In genomic region chr2L:20917235-20918055, dm6 we compare ENCODE assay signal across 2 fruit fly cellular contexts.
A peak's percentile ranks its signal among the peaks of the same experiment; 100 is the strongest.
TF ChIP-seq lines count a peak whose summit lies in the region.

No protein-coding gene starts in this region.

TF ChIP-seq in whole organism, embryonic, 481 proteins besides CTCF, POLR2A, EP300 and RAD21 (continued from another document and continues in another):
- TF ChIP-seq dm (GFP tag; optimal IDR thresholded peaks at IDR 0.05; lab: Kevin White, UChicago) (no peak), CG2202 (tag; optimal IDR thresholded peaks at IDR 0.05; lab: Kevin White, UChicago) (peak; percentile 25), CG3281 (GFP tag; optimal IDR thresholded peaks at IDR 0.05; lab: Kevin White, UChicago) (peak; percentile 95), Elba2 (GFP tag; optimal IDR thresholded peaks at IDR 0.05; lab: Kevin White, UChicago) (no peak), GATAe (GFP tag; conservative IDR thresholded peaks at IDR 0.05; lab: Robert Waterston, UW) (peak; percentile 41; the same call in 1 of the 2 replicates), zfh2 (GFP tag; optimal IDR thresholded peaks at IDR 0.05; lab: Kevin White, UChicago) (no peak), CG18619 (GFP tag; optimal IDR thresholded peaks at IDR 0.05; lab: Kevin White, UChicago) (peak; percentile 67), Sry-β (GFP tag; optimal IDR thresholded peaks at IDR 0.05; lab: Kevin White, UChicago) (peak; percentile 51), HmgD (GFP tag; optimal IDR thresholded peaks at IDR 0.05; lab: Kevin White, UChicago) (no peak), Mad (GFP tag; optimal IDR thresholded peaks at IDR 0.05; lab: Kevin White, UChicago) (no peak), CG15073 (GFP tag; optimal IDR thresholded peaks at IDR 0.05; lab: Kevin White, UChicago) (peak; percentile 7), CG3995 (GFP tag; optimal IDR thresholded peaks at IDR 0.05; lab: Kevin White, UChicago) (peak; percentile 58), pum (GFP tag; optimal IDR thresholded peaks at IDR 0.05; lab: Kevin White, UChicago) (peak; percentile 67), Atf6 (GFP tag; IDR thresholded peaks at IDR 0.05; lab: Robert Waterston, UW) (peak; percentile 64), CG13424 (tag; optimal IDR thresholded peaks at IDR 0.05; lab: Kevin White, UChicago) (peak; percentile 81), E2f1 (GFP tag; IDR thresholded peaks at IDR 0.05; lab: Robert Waterston, UW) (peak; percentile 87), CG8944 (GFP tag; optimal IDR thresholded peaks at IDR 0.05; lab: Kevin White, UChicago) (no peak), corto (GFP tag; optimal IDR thresholded peaks at IDR 0.05; lab: Kevin White, UChicago) (peak; percentile 35), CG6272 (GFP tag; IDR thresholded peaks at IDR 0.05; lab: Robert Waterston, UW) (peak; percentile 81), CG31365 (tag; optimal IDR thresholded peaks at IDR 0.05; lab: Kevin White, UChicago) (peak; percentile 38), CG14441 (GFP tag; IDR thresholded peaks at IDR 0.05; lab: Robert Waterston, UW) (peak; percentile 89), hbn (GFP tag; IDR thresholded peaks at IDR 0.05; lab: Robert Waterston, UW; ENCODE audit: partially characterized antibody) (no peak), lola (GFP tag; optimal IDR thresholded peaks at IDR 0.05; lab: Kevin White, UChicago) (peak in 1 of 3 experiments; percentile 85), C15 (GFP tag; IDR thresholded peaks at IDR 0.05; lab: Robert Waterston, UW) (peak; percentile 64; the same call in 1 of the 3 replicates), Optix (GFP tag; IDR thresholded peaks at IDR 0.05; lab: Robert Waterston, UW) (0 out of 3 replicates have a peak, but pooled peaks have one; percentile 16), CG2116 (GFP tag; optimal IDR thresholded peaks at IDR 0.05; lab: Kevin White, UChicago) (no peak), vnd (GFP tag; IDR thresholded peaks at IDR 0.05; lab: Robert Waterston, UW; ENCODE audit: partially characterized antibody) (no peak), CG5953 (GFP tag; IDR thresholded peaks at IDR 0.05; lab: Robert Waterston, UW) (no peak), fd3F (GFP tag; optimal IDR thresholded peaks at IDR 0.05; lab: Kevin White, UChicago) (peak; percentile 56), CG33557 (GFP tag; optimal IDR thresholded peaks at IDR 0.05; lab: Kevin White, UChicago) (peak; percentile 71), CG9437 (GFP tag; optimal IDR thresholded peaks at IDR 0.05; lab: Kevin White, UChicago) (peak; percentile 85), CG14667 (GFP tag; IDR thresholded peaks at IDR 0.05; lab: Robert Waterston, UW) (peak; percentile 76; the same call in 1 of the 2 replicates), danr (GFP tag; IDR thresholded peaks at IDR 0.05; lab: Robert Waterston, UW) (peak; percentile 76), otp (GFP tag; IDR thresholded peaks at IDR 0.05; lab: Robert Waterston, UW) (no peak), CG7963 (GFP tag; IDR thresholded peaks at IDR 0.05; lab: Robert Waterston, UW; ENCODE audit: partially characterized antibody) (no peak), CG10209 (GFP tag; optimal IDR thresholded peaks at IDR 0.05; lab: Kevin White, UChicago) (peak; percentile 65), eyg (GFP tag; optimal IDR thresholded peaks at IDR 0.05; lab: Kevin White, UChicago) (no peak), Dp (GFP tag; optimal IDR thresholded peaks at IDR 0.05; lab: Kevin White, UChicago) (no peak), CG6854 (GFP tag; optimal IDR thresholded peaks at IDR 0.05; lab: Kevin White, UChicago) (peak; percentile 81), peb (GFP tag; IDR thresholded peaks at IDR 0.05; lab: Robert Waterston, UW) (peak; percentile 57; the same call in 1 of the 2 replicates), chm (GFP tag; IDR thresholded peaks at IDR 0.05; lab: Robert Waterston, UW) (peak; percentile 55; the same call in 1 of the 2 replicates), CG3838 (GFP tag; optimal IDR thresholded peaks at IDR 0.05; lab: Kevin White, UChicago) (peak; percentile 12), Hand (GFP tag; optimal IDR thresholded peaks at IDR 0.05; lab: Kevin White, UChicago) (peak; percentile 15), Kr (GFP tag; optimal IDR thresholded peaks at IDR 0.05; lab: Kevin White, UChicago) (no peak), Fer3 (tag; optimal IDR thresholded peaks at IDR 0.05; lab: Kevin White, UChicago) (peak; percentile 96), CG11085 (GFP tag; IDR thresholded peaks at IDR 0.05; lab: Robert Waterston, UW) (peak; percentile 87), dimm (GFP tag; IDR thresholded peaks at IDR 0.05; lab: Robert Waterston, UW) (no peak), Poxn (GFP tag; IDR thresholded peaks at IDR 0.05; lab: Robert Waterston, UW) (no peak), CG1603 (tag; optimal IDR thresholded peaks at IDR 0.05; lab: Kevin White, UChicago) (no peak), crc (GFP tag; optimal IDR thresholded peaks at IDR 0.05; lab: Kevin White, UChicago) (no peak), Ravus (GFP tag; IDR thresholded peaks at IDR 0.05; lab: Robert Waterston, UW) (no peak), CG11560 (tag; IDR thresholded peaks at IDR 0.05; lab: Robert Waterston, UW) (no peak; the same call in 2 of the 3 replicates), CG34376 (GFP tag; optimal IDR thresholded peaks at IDR 0.05; lab: Kevin White, UChicago) (peak; percentile 75), CG17912 (GFP tag; optimal IDR thresholded peaks at IDR 0.05; lab: Kevin White, UChicago) (no peak), zen (tag; optimal IDR thresholded peaks at IDR 0.05; lab: Kevin White, UChicago) (peak; percentile 90), inv (GFP tag; IDR thresholded peaks at IDR 0.05; lab: Robert Waterston, UW; ENCODE audit: partially characterized antibody) (no peak), ac (GFP tag; optimal IDR thresholded peaks at IDR 0.05; lab: Kevin White, UChicago) (no peak), TFAM (GFP tag; optimal IDR thresholded peaks at IDR 0.05; lab: Kevin White, UChicago) (peak; percentile 71), Sin3A (optimal IDR thresholded peaks at IDR 0.05; lab: Kevin White, UChicago) (no peak), nmo (GFP tag; optimal IDR thresholded peaks at IDR 0.05; lab: Kevin White, UChicago) (peak; percentile 84), CG14710 (tag; optimal IDR thresholded peaks at IDR 0.05; lab: Kevin White, UChicago) (peak; percentile 94), CG2199 (GFP tag; IDR thresholded peaks at IDR 0.05; lab: Robert Waterston, UW) (no peak), Doc2 (GFP tag; IDR thresholded peaks at IDR 0.05; lab: Robert Waterston, UW) (peak; percentile 66), CG11398 (GFP tag; optimal IDR thresholded peaks at IDR 0.05; lab: Kevin White, UChicago) (peak; percentile 30), Side (GFP tag; optimal IDR thresholded peaks at IDR 0.05; lab: Kevin White, UChicago) (no peak), CG1602 (GFP tag; optimal IDR thresholded peaks at IDR 0.05; lab: Kevin White, UChicago) (peak; percentile 52)

TF ChIP-seq in whole organism, prepupa, 60 proteins besides CTCF, POLR2A, EP300 and RAD21 (continued from another document):
- TF ChIP-seq CG6792 (GFP tag; optimal IDR thresholded peaks at IDR 0.05; lab: Kevin White, UChicago) (peak; percentile 49), dsx (GFP tag; optimal IDR thresholded peaks at IDR 0.05; lab: Kevin White, UChicago; ENCODE audit: poor library complexity, severe bottlenecking) (no peak), CG34406 (GFP tag; optimal IDR thresholded peaks at IDR 0.05; lab: Kevin White, UChicago) (peak; percentile 15), acj6 (GFP tag; optimal IDR thresholded peaks at IDR 0.05; lab: Kevin White, UChicago) (peak; percentile 41), fd85E (GFP tag; optimal IDR thresholded peaks at IDR 0.05; lab: Kevin White, UChicago) (peak; percentile 10), OdsH (GFP tag; optimal IDR thresholded peaks at IDR 0.05; lab: Kevin White, UChicago) (peak; percentile 37)
